Fruit fly (Drosophila melanogaster) whole organism, prepupa: Measurements from ENCODE around the gene Datp.
A peak's percentile ranks its signal among the peaks of the same experiment; 100 is the strongest.

Experiments used
- Blimp-1 ChIP-seq: fragments of 200-800 bp; sonication (Bioruptor generic); optimal IDR thresholded peaks from 3 replicates; lab custom pipeline; 2017; ENCODE audit warnings: missing biosample characterization, missing genetic modification characterization, mild to moderate bottlenecking, moderate library complexity, missing genetic modification reagents
- CG11294 ChIP-seq: fragments of 200-800 bp; sonication (Bioruptor generic); IDR thresholded peaks from 2 replicates; pipeline ENCODE4 v1.3.6; 2022; ENCODE audit warnings: missing biosample characterization, missing genetic modification characterization
- CG11902 ChIP-seq: fragments of 200-800 bp; sonication (Bioruptor generic); optimal IDR thresholded peaks from 3 replicates; lab custom pipeline; 2016; ENCODE audit warnings: missing biosample characterization, missing genetic modification characterization
- CG1621 ChIP-seq: fragments of 200-800 bp; sonication (Bioruptor generic); optimal IDR thresholded peaks from 3 replicates; lab custom pipeline; 2018; ENCODE audit warnings: missing biosample characterization, mild to moderate bottlenecking, missing genetic modification characterization
- CG16779 ChIP-seq: fragments of 200-800 bp; sonication (Bioruptor generic); optimal IDR thresholded peaks from 3 replicates; lab custom pipeline; 2017; ENCODE audit warnings: missing biosample characterization, mild to moderate bottlenecking, missing genetic modification characterization
- CG32006 ChIP-seq: fragments of 200-800 bp; sonication (Bioruptor generic); optimal IDR thresholded peaks from 3 replicates; lab custom pipeline; 2017; ENCODE audit warnings: missing biosample characterization, mild to moderate bottlenecking, missing genetic modification characterization
- CG34406 ChIP-seq: fragments of 200-800 bp; sonication (Bioruptor generic); optimal IDR thresholded peaks from 3 replicates; lab custom pipeline; 2016; ENCODE audit warnings: missing biosample characterization, missing genetic modification characterization
- CG4318 ChIP-seq: fragments of 200-800 bp; sonication (Bioruptor generic); optimal IDR thresholded peaks from 3 replicates; lab custom pipeline; 2017; ENCODE audit warnings: missing biosample characterization, mild to moderate bottlenecking, missing genetic modification characterization
- CG6163 ChIP-seq: fragments of 200-800 bp; sonication (Bioruptor generic); IDR thresholded peaks from 3 replicates; pipeline ENCODE4 v1.3.6; 2022; ENCODE audit warnings: missing biosample characterization, missing genetic modification characterization
- CG6276 ChIP-seq: fragments of 200-800 bp; sonication (Bioruptor generic); optimal IDR thresholded peaks from 2 replicates; lab custom pipeline; 2017; ENCODE audit warnings: missing biosample characterization, mild to moderate bottlenecking, missing genetic modification characterization
- CG6792 ChIP-seq: fragments of 200-800 bp; sonication (Bioruptor generic); optimal IDR thresholded peaks from 3 replicates; lab custom pipeline; 2016; ENCODE audit warnings: missing biosample characterization, missing genetic modification characterization
- CG6808 ChIP-seq: fragments of 200-800 bp; sonication (Bioruptor generic); optimal IDR thresholded peaks from 3 replicates; lab custom pipeline; 2017; ENCODE audit warnings: missing biosample characterization, missing genetic modification characterization, mild to moderate bottlenecking, moderate library complexity, missing genetic modification reagents
- CG6854 ChIP-seq: fragments of 200-800 bp; sonication (Bioruptor generic); optimal IDR thresholded peaks from 2 replicates; lab custom pipeline; 2017; ENCODE audit warnings: missing biosample characterization, mild to moderate bottlenecking, missing genetic modification characterization
- CG8119 ChIP-seq: fragments of 200-800 bp; sonication (Bioruptor generic); IDR thresholded peaks from 3 replicates; pipeline ENCODE4 v1.3.6; 2022; ENCODE audit warnings: missing biosample characterization, missing genetic modification characterization
- CG8632 ChIP-seq: fragments of 200-800 bp; sonication (Bioruptor generic); optimal IDR thresholded peaks from 3 replicates; lab custom pipeline; 2016; ENCODE audit warnings: missing biosample characterization, missing genetic modification characterization
- Eip75B ChIP-seq: fragments of 200-800 bp; sonication (Bioruptor generic); optimal IDR thresholded peaks from 3 replicates; lab custom pipeline; 2016; ENCODE audit warnings: missing biosample characterization, missing genetic modification characterization
- Eip78C ChIP-seq: fragments of 200-800 bp; sonication (Bioruptor generic); peaks from one replicate; lab custom pipeline; 2016; ENCODE audit warnings: missing biosample characterization, missing genetic modification characterization
- Eip93F ChIP-seq: fragments of 200-800 bp; sonication (Bioruptor generic); optimal IDR thresholded peaks from 2 replicates; lab custom pipeline; 2016; ENCODE audit warnings: missing biosample characterization, mild to moderate bottlenecking, missing genetic modification characterization
- Ets21C ChIP-seq: fragments of 200-800 bp; sonication (Bioruptor generic); optimal IDR thresholded peaks from 3 replicates; lab custom pipeline; 2016; ENCODE audit warnings: missing biosample characterization, missing genetic modification characterization
- Hr38 ChIP-seq: sonication (Bioruptor generic); optimal IDR thresholded peaks from 2 replicates; lab custom pipeline; 2016; ENCODE audit warnings: missing biosample characterization, missing genetic modification characterization
- Hr39 ChIP-seq: fragments of 200-800 bp; sonication (Bioruptor generic); optimal IDR thresholded peaks from 2 replicates; lab custom pipeline; 2016; ENCODE audit warnings: missing biosample characterization, missing genetic modification characterization
- Hr4 ChIP-seq: fragments of 200-800 bp; sonication (Bioruptor generic); optimal IDR thresholded peaks from 3 replicates; lab custom pipeline; 2016; ENCODE audit warnings: missing biosample characterization, missing genetic modification characterization
- Lpt ChIP-seq: fragments of 200-800 bp; sonication (Bioruptor generic); optimal IDR thresholded peaks from 3 replicates; lab custom pipeline; 2016; ENCODE audit warnings: missing biosample characterization, missing genetic modification characterization
- Met ChIP-seq: fragments of 200-800 bp; sonication (Bioruptor generic); optimal IDR thresholded peaks from 3 replicates; lab custom pipeline; 2016; ENCODE audit warnings: missing biosample characterization, missing genetic modification characterization
- OdsH ChIP-seq: fragments of 200-800 bp; sonication (Bioruptor generic); optimal IDR thresholded peaks from 3 replicates; lab custom pipeline; 2016; ENCODE audit warnings: missing biosample characterization, missing genetic modification characterization
- Smox ChIP-seq: fragments of 200-800 bp; sonication (Bioruptor generic); optimal IDR thresholded peaks from 3 replicates; lab custom pipeline; 2016; ENCODE audit warnings: missing biosample characterization, missing genetic modification characterization
- Sox102F ChIP-seq: fragments of 200-800 bp; sonication (Bioruptor generic); optimal IDR thresholded peaks from 2 replicates; lab custom pipeline; 2016; ENCODE audit warnings: missing biosample characterization, mild to moderate bottlenecking, missing genetic modification characterization
- Sox14 ChIP-seq: fragments of 200-800 bp; sonication (Bioruptor generic); optimal IDR thresholded peaks from 3 replicates; lab custom pipeline; 2016; ENCODE audit warnings: missing biosample characterization, missing genetic modification characterization
- Sox15 ChIP-seq: fragments of 200-800 bp; sonication (Bioruptor generic); optimal IDR thresholded peaks from 3 replicates; lab custom pipeline; 2016; ENCODE audit warnings: missing biosample characterization, missing genetic modification characterization
- achi ChIP-seq: fragments of 200-800 bp; sonication (Bioruptor generic); optimal IDR thresholded peaks from 3 replicates; lab custom pipeline; 2016; ENCODE audit warnings: missing biosample characterization, missing genetic modification characterization
- cyc ChIP-seq: fragments of 200-800 bp; sonication (Bioruptor generic); optimal IDR thresholded peaks from 3 replicates; lab custom pipeline; 2016; ENCODE audit warnings: missing biosample characterization, missing genetic modification characterization
- dac ChIP-seq: fragments of 200-800 bp; sonication (Bioruptor generic); optimal IDR thresholded peaks from 2 replicates; lab custom pipeline; 2017; ENCODE audit warnings: missing biosample characterization, mild to moderate bottlenecking, missing genetic modification characterization
- dsx ChIP-seq: fragments of 200-800 bp; optimal IDR thresholded peaks from 3 replicates; lab custom pipeline; 2019; ENCODE audit warnings: missing biosample characterization, mild to moderate bottlenecking, missing genetic modification characterization, moderate library complexity; ENCODE audit not compliant: poor library complexity, severe bottlenecking
- eg ChIP-seq: fragments of 200-800 bp; sonication (Bioruptor generic); IDR thresholded peaks from 3 replicates; pipeline ENCODE4 v1.3.6; 2022; ENCODE audit warnings: missing biosample characterization, missing genetic modification characterization
- esn ChIP-seq: fragments of 200-800 bp; sonication (Bioruptor generic); optimal IDR thresholded peaks from 2 replicates; lab custom pipeline; 2016; ENCODE audit warnings: missing biosample characterization, mild to moderate bottlenecking, missing genetic modification characterization, moderate library complexity
- fd59A ChIP-seq: fragments of 200-800 bp; sonication (Bioruptor generic); optimal IDR thresholded peaks from 2 replicates; lab custom pipeline; 2017; ENCODE audit warnings: missing biosample characterization, mild to moderate bottlenecking, missing genetic modification characterization, missing genetic modification reagents
- fd85E ChIP-seq: fragments of 200-800 bp; sonication (Bioruptor generic); optimal IDR thresholded peaks from 3 replicates; lab custom pipeline; 2016; ENCODE audit warnings: missing biosample characterization, missing genetic modification characterization
- fkh ChIP-seq: fragments of 200-800 bp; sonication (Bioruptor generic); optimal IDR thresholded peaks from 3 replicates; lab custom pipeline; 2017; ENCODE audit warnings: missing biosample characterization, mild to moderate bottlenecking, missing genetic modification characterization, moderate library complexity
- lz ChIP-seq: fragments of 200-800 bp; sonication (Bioruptor generic); optimal IDR thresholded peaks from 3 replicates; lab custom pipeline; 2016; ENCODE audit warnings: missing biosample characterization, missing genetic modification characterization
- net ChIP-seq: fragments of 200-800 bp; sonication (Bioruptor generic); optimal IDR thresholded peaks from 3 replicates; lab custom pipeline; 2016; ENCODE audit warnings: missing biosample characterization, missing genetic modification characterization
- salr ChIP-seq, 2 experiments: fragments of 200-800 bp; sonication (Bioruptor generic); optimal IDR thresholded peaks; 3 replicates each; lab custom pipeline; 2016 to 2018; ENCODE audit warnings: missing biosample characterization in 2 of 2, missing genetic modification characterization in 2 of 2, mild to moderate bottlenecking in 1 of 2
- spab ChIP-seq: fragments of 200-800 bp; sonication (Bioruptor generic); optimal IDR thresholded peaks from 2 replicates; lab custom pipeline; 2017; ENCODE audit warnings: missing biosample characterization, mild to moderate bottlenecking, missing genetic modification characterization, missing genetic modification reagents
- ss ChIP-seq, 2 experiments: fragments of 200-800 bp; sonication (Bioruptor generic); optimal IDR thresholded peaks; 2 replicates in 1 of 2; 3 replicates in 1 of 2; lab custom pipeline; 2017 to 2018; ENCODE audit warnings: mild to moderate bottlenecking in 2 of 2, missing biosample characterization in 2 of 2, missing genetic modification characterization in 2 of 2, moderate library complexity in 1 of 2
- svp ChIP-seq: fragments of 200-800 bp; sonication (Bioruptor generic); peaks from one replicate; lab custom pipeline; 2016; ENCODE audit warnings: missing biosample characterization, missing genetic modification characterization
- topi ChIP-seq: fragments of 200-800 bp; sonication (Bioruptor generic); optimal IDR thresholded peaks from 3 replicates; lab custom pipeline; 2016; ENCODE audit warnings: missing biosample characterization, missing genetic modification characterization
- vri ChIP-seq: fragments of 200-800 bp; sonication (Bioruptor generic); optimal IDR thresholded peaks from 3 replicates; lab custom pipeline; 2016; ENCODE audit warnings: missing biosample characterization, mild to moderate bottlenecking, missing genetic modification characterization

Datp gene

dm6 chr2L:9947265-9947664 is 8.7 kb upstream of the Datp start, which contains the start of gene CG5853 (continued):
- TF ChIP-seq CG34406 (GFP tag; lab: Kevin White, UChicago), result no peak
- no peak for TF ChIP-seq Eip78C (GFP tag; lab: Kevin White, UChicago)
- peak; percentile 16 for TF ChIP-seq fd85E
- peak; percentile 89 for TF ChIP-seq svp (GFP tag; lab: Kevin White, UChicago)
- peak; percentile 68; the same call in 2 of the 3 replicates for TF ChIP-seq eg
- TF ChIP-seq CG8632, result peak; percentile 16
- peak; percentile 65 for TF ChIP-seq CG16779 (tag; lab: Kevin White, UChicago)
- peak; percentile 76 for TF ChIP-seq Sox14
- TF ChIP-seq CG11902, result no peak
- TF ChIP-seq net (GFP tag; lab: Kevin White, UChicago), result peak; percentile 50
- TF ChIP-seq CG6792, result peak; percentile 5
- TF ChIP-seq Blimp-1, result no peak
- peak; percentile 82 for TF ChIP-seq CG6854 (GFP tag; lab: Kevin White, UChicago)
- TF ChIP-seq CG32006 (GFP tag; lab: Kevin White, UChicago), result no peak
- no peak for TF ChIP-seq CG4318 (GFP tag; lab: Kevin White, UChicago)
- peak in 1 of 2 experiments; percentile 32 for TF ChIP-seq salr (GFP tag; optimal IDR thresholded peaks at IDR 0.05; lab: Kevin White, UChicago)
- TF ChIP-seq Eip75B (GFP tag; lab: Kevin White, UChicago), result peak; percentile 33

DNA sequence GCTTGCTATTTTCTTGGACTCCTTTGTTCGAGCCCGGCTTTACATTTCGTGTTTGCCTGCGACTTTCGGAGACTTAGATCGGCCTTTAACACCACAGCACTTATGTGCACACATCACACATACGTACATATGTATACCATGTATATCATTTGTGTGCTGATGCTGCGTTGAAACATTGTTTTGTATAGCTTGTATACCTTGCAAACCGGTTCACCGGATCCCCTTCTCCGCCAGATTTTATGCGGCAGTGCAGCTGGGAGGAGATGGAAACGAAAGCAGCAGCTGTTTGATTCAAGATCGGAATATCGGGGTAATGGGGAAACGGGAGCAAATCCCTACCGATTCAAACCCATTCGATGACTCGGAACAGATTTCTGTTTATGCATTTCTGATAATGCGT is 7.5 kb upstream of the Datp start:
- TF ChIP-seq CG1621 (tag; lab: Kevin White, UChicago), result peak; percentile 8
- TF ChIP-seq dsx, result peak; percentile 95
- peak; percentile 27 for TF ChIP-seq fkh (GFP tag; lab: Kevin White, UChicago)
- no peak for TF ChIP-seq Ets21C (GFP tag; lab: Kevin White, UChicago)
- TF ChIP-seq OdsH (GFP tag; lab: Kevin White, UChicago), result no peak
- TF ChIP-seq Hr4 (GFP tag; lab: Kevin White, UChicago), result no peak
- no peak for TF ChIP-seq ss (GFP tag; optimal IDR thresholded peaks at IDR 0.05; lab: Kevin White, UChicago)
- TF ChIP-seq CG6163 (GFP tag; lab: Robert Waterston, UW), result 0 out of 3 replicates have a peak, but pooled peaks have one; percentile 31
- peak; percentile 8 for TF ChIP-seq CG6854 (GFP tag; lab: Kevin White, UChicago)

dm6 chr2L:9945086-9945485 is 6.5 kb upstream of the Datp start:
- no peak for TF ChIP-seq fkh (GFP tag; lab: Kevin White, UChicago)
- TF ChIP-seq achi (GFP tag; lab: Kevin White, UChicago), result no peak
- peak; percentile 2 for TF ChIP-seq esn (GFP tag; lab: Kevin White, UChicago)
- TF ChIP-seq CG8632, result no peak
- TF ChIP-seq Met (GFP tag; lab: Kevin White, UChicago), result no peak
- no peak for TF ChIP-seq CG11294
- TF ChIP-seq eg, result no peak; the same call in 2 of the 3 replicates
- no peak for TF ChIP-seq CG32006 (GFP tag; lab: Kevin White, UChicago)
- no peak for TF ChIP-seq Sox102F (GFP tag; lab: Kevin White, UChicago)
- peak; percentile 10 for TF ChIP-seq CG1621 (tag; lab: Kevin White, UChicago)
- peak; percentile 3 for TF ChIP-seq dsx
- no peak for TF ChIP-seq Ets21C (GFP tag; lab: Kevin White, UChicago)
- no peak for TF ChIP-seq Lpt (GFP tag; lab: Kevin White, UChicago)
- TF ChIP-seq cyc (GFP tag; lab: Kevin White, UChicago), result no peak
- TF ChIP-seq fd59A (GFP tag; lab: Kevin White, UChicago), result no peak
- TF ChIP-seq CG6276 (GFP tag; lab: Kevin White, UChicago), result peak; percentile 67
- TF ChIP-seq Hr4 (GFP tag; lab: Kevin White, UChicago), result no peak
- TF ChIP-seq Smox (GFP tag; lab: Kevin White, UChicago), result no peak
- no peak for TF ChIP-seq lz (GFP tag; lab: Kevin White, UChicago)
- TF ChIP-seq CG6163 (GFP tag; lab: Robert Waterston, UW), result no peak
- no peak for TF ChIP-seq CG11902
- TF ChIP-seq vri (GFP tag; lab: Kevin White, UChicago), result no peak
- no peak for TF ChIP-seq CG8119 (GFP tag; lab: Robert Waterston, UW)
- TF ChIP-seq spab (GFP tag; lab: Kevin White, UChicago), result no peak
- no peak for TF ChIP-seq topi
- no peak for TF ChIP-seq Hr38 (GFP tag; lab: Kevin White, UChicago)
- TF ChIP-seq Hr39 (GFP tag; lab: Kevin White, UChicago), result no peak
- TF ChIP-seq Eip93F (GFP tag; lab: Kevin White, UChicago), result no peak
- TF ChIP-seq svp (GFP tag; lab: Kevin White, UChicago), result peak; percentile 96
- no peak for TF ChIP-seq Eip75B (GFP tag; lab: Kevin White, UChicago)
- no peak for TF ChIP-seq CG34406 (GFP tag; lab: Kevin White, UChicago)
- no peak for TF ChIP-seq net (GFP tag; lab: Kevin White, UChicago)
- TF ChIP-seq CG6808 (GFP tag; lab: Kevin White, UChicago), result peak; percentile 42
- peak; percentile 71 for TF ChIP-seq Eip78C (GFP tag; lab: Kevin White, UChicago)
- TF ChIP-seq Sox15 (GFP tag; lab: Kevin White, UChicago), result no peak
- no peak for TF ChIP-seq dac (GFP tag; lab: Kevin White, UChicago)
- peak; percentile 59 to 75 for TF ChIP-seq ss (GFP tag; optimal IDR thresholded peaks at IDR 0.05; lab: Kevin White, UChicago)
